Fruit fly (Drosophila melanogaster) whole organism, embryonic: Measurements from ENCODE around the gene RabX5.

ENCODE experiments used
- Antp ChIP-seq: fragments of 200-800 bp; sonication (Bioruptor generic); optimal IDR thresholded peaks from 3 replicates; lab custom pipeline; 2016; ENCODE audit warnings: missing biosample characterization, missing genetic modification characterization
- Asciz ChIP-seq: fragments of 200-800 bp; sonication (Bioruptor generic); optimal IDR thresholded peaks from 2 replicates; lab custom pipeline; 2017; ENCODE audit warnings: missing biosample characterization, mild to moderate bottlenecking, missing genetic modification characterization, missing genetic modification reagents
- Awh ChIP-seq: fragments of 200-800 bp; sonication (Bioruptor generic); IDR thresholded peaks from 2 replicates; pipeline ENCODE4, ENCODE4 v1.3.6; 2022; ENCODE audit warnings: missing biosample characterization, missing genetic modification characterization
- B-H1 ChIP-seq: fragments of 200-800 bp; sonication (Bioruptor generic); IDR thresholded peaks from 3 replicates; pipeline ENCODE4 v1.3.6; 2022; ENCODE audit warnings: missing biosample characterization, missing genetic modification characterization
- BEAF-32 ChIP-seq: fragments of 200-800 bp; sonication (Bioruptor generic); optimal IDR thresholded peaks from 3 replicates; lab custom pipeline; 2017; ENCODE audit warnings: missing biosample characterization, missing genetic modification characterization, mild to moderate bottlenecking, moderate library complexity, missing genetic modification reagents
- Bgb ChIP-seq: fragments of 200-800 bp; sonication (Bioruptor generic); IDR thresholded peaks from 2 replicates; pipeline ENCODE4 v1.3.6; 2022; ENCODE audit warnings: missing biosample characterization, missing genetic modification characterization; ENCODE audit not compliant: partially characterized antibody
- Bteb2 ChIP-seq: fragments of 200-800 bp; sonication (Bioruptor generic); optimal IDR thresholded peaks from 2 replicates; lab custom pipeline; 2016; ENCODE audit warnings: missing biosample characterization, missing genetic modification characterization
- CG10274 ChIP-seq: fragments of 200-800 bp; sonication (Bioruptor generic); optimal IDR thresholded peaks from 3 replicates; lab custom pipeline; 2017; ENCODE audit warnings: missing biosample characterization, mild to moderate bottlenecking, missing genetic modification characterization
- CG10979 ChIP-seq: fragments of 200-800 bp; sonication (Bioruptor generic); optimal IDR thresholded peaks from 2 replicates; lab custom pipeline; 2018; ENCODE audit warnings: missing biosample characterization, mild to moderate bottlenecking, missing genetic modification characterization, moderate library complexity
- CG13287 ChIP-seq: fragments of 200-800 bp; sonication (Bioruptor generic); IDR thresholded peaks from 2 replicates; pipeline ENCODE4 v1.3.6; 2022; ENCODE audit warnings: missing biosample characterization, missing genetic modification characterization; ENCODE audit not compliant: partially characterized antibody
- CG18619 ChIP-seq: fragments of 200-800 bp; sonication (Bioruptor generic); optimal IDR thresholded peaks from 3 replicates; lab custom pipeline; 2017; ENCODE audit warnings: missing biosample characterization, mild to moderate bottlenecking, missing genetic modification characterization
- CG33557 ChIP-seq: fragments of 200-800 bp; sonication (Bioruptor generic); optimal IDR thresholded peaks from 2 replicates; lab custom pipeline; 2019; ENCODE audit warnings: missing biosample characterization, mild to moderate bottlenecking, missing genetic modification characterization, moderate library complexity
- CG34376 ChIP-seq: fragments of 200-800 bp; sonication (Bioruptor generic); optimal IDR thresholded peaks from 2 replicates; lab custom pipeline; 2018; ENCODE audit warnings: missing biosample characterization, mild to moderate bottlenecking, missing genetic modification characterization
- CG5180 ChIP-seq: fragments of 200-800 bp; sonication (Bioruptor generic); optimal IDR thresholded peaks from 3 replicates; lab custom pipeline; 2017; ENCODE audit warnings: missing biosample characterization, missing genetic modification characterization, mild to moderate bottlenecking, moderate library complexity, missing genetic modification reagents
- CG6689 ChIP-seq: fragments of 200-800 bp; sonication (Bioruptor generic); IDR thresholded peaks from 2 replicates; pipeline ENCODE4 v1.3.6; 2022; ENCODE audit warnings: missing biosample characterization, missing genetic modification characterization
- CG7786 ChIP-seq: fragments of 200-800 bp; sonication (Bioruptor generic); optimal IDR thresholded peaks from 2 replicates; lab custom pipeline; 2016; ENCODE audit warnings: missing biosample characterization, missing genetic modification characterization
- CG7963 ChIP-seq: fragments of 200-800 bp; sonication (Bioruptor generic); IDR thresholded peaks from 3 replicates; pipeline ENCODE4 v1.3.6; 2022; ENCODE audit warnings: missing biosample characterization, missing genetic modification characterization; ENCODE audit not compliant: partially characterized antibody
- CG8089 ChIP-seq: fragments of 200-800 bp; sonication (Bioruptor generic); optimal IDR thresholded peaks from 3 replicates; lab custom pipeline; 2016; ENCODE audit warnings: missing biosample characterization, missing genetic modification characterization
- Chrac-16 ChIP-seq: fragments of 200-800 bp; sonication (Bioruptor generic); optimal IDR thresholded peaks from 3 replicates; lab custom pipeline; 2016; ENCODE audit warnings: missing biosample characterization, missing genetic modification characterization
- D ChIP-seq, 2 experiments: fragments of 200-800 bp in 1 of 2; fragments of >200 bp in 1 of 2; sonication (Bioruptor generic) in 1 of 2; optimal IDR thresholded peaks; 2 replicates in 1 of 2; 3 replicates in 1 of 2; lab custom pipeline; 2017; ENCODE audit warnings: mild to moderate bottlenecking in 1 of 2, missing biosample characterization in 1 of 2, missing genetic modification characterization in 1 of 2, missing genetic modification reagents in 1 of 2
- Deaf1 ChIP-seq: fragments of 200-800 bp; optimal IDR thresholded peaks from 3 replicates; lab custom pipeline; 2019; ENCODE audit warnings: missing biosample characterization, mild to moderate bottlenecking, missing genetic modification characterization, moderate library complexity
- Dp ChIP-seq: fragments of 200-800 bp; sonication (Bioruptor generic); optimal IDR thresholded peaks from 2 replicates; lab custom pipeline; 2018; ENCODE audit warnings: missing biosample characterization, mild to moderate bottlenecking, missing genetic modification characterization, moderate library complexity
- Drgx ChIP-seq: fragments of 200-800 bp; sonication (Bioruptor generic); IDR thresholded peaks from 2 replicates; pipeline ENCODE4 v1.3.6; 2022; ENCODE audit warnings: missing biosample characterization, missing genetic modification characterization
- E2f2 ChIP-seq: fragments of 200-800 bp; sonication (Bioruptor generic); IDR thresholded peaks from 2 replicates; pipeline ENCODE4 v1.3.6; 2022; ENCODE audit warnings: missing biosample characterization, missing genetic modification characterization
- Ets65A ChIP-seq: fragments of 200-800 bp; sonication (Bioruptor generic); peaks from one replicate; lab custom pipeline; 2016; ENCODE audit warnings: missing biosample characterization, missing genetic modification characterization
- Hmr ChIP-seq: fragments of 200-800 bp; sonication (Bioruptor generic); optimal IDR thresholded peaks from 3 replicates; lab custom pipeline; 2017; ENCODE audit warnings: mild to moderate bottlenecking, missing biosample characterization, missing genetic modification reagents, missing genetic modification characterization
- MBD-R2 ChIP-seq: fragments of 200-800 bp; sonication (Bioruptor generic); IDR thresholded peaks from 2 replicates; pipeline ENCODE4 v1.3.6; 2022; ENCODE audit warnings: missing biosample characterization, missing genetic modification characterization
- Max ChIP-seq: fragments of 200-800 bp; sonication (Bioruptor generic); optimal IDR thresholded peaks from 2 replicates; lab custom pipeline; 2016; ENCODE audit warnings: missing biosample characterization, mild to moderate bottlenecking, missing genetic modification characterization
- Myb ChIP-seq: fragments of 200-800 bp; sonication (Bioruptor generic); optimal IDR thresholded peaks from 2 replicates; lab custom pipeline; 2016; ENCODE audit warnings: missing biosample characterization, missing genetic modification characterization
- NFAT ChIP-seq: fragments of 200-800 bp; sonication (Bioruptor generic); IDR thresholded peaks from 2 replicates; pipeline ENCODE4 v1.3.6; 2022; ENCODE audit warnings: missing biosample characterization, missing genetic modification characterization
- Opbp ChIP-seq: fragments of 200-800 bp; sonication (Bioruptor generic); IDR thresholded peaks from 3 replicates; pipeline ENCODE4 v1.3.6; 2022; ENCODE audit warnings: missing biosample characterization, missing genetic modification characterization; ENCODE audit not compliant: partially characterized antibody
- Pdp1 ChIP-seq, 2 experiments: fragments of 200-800 bp; sonication (Bioruptor generic); optimal IDR thresholded peaks; 3 replicates each; lab custom pipeline; 2016; ENCODE audit warnings: missing biosample characterization in 2 of 2, missing genetic modification characterization in 2 of 2, mild to moderate bottlenecking in 1 of 2, moderate library complexity in 1 of 2
- Sry-β ChIP-seq: fragments of 200-800 bp; sonication (Bioruptor generic); optimal IDR thresholded peaks from 2 replicates; lab custom pipeline; 2018; ENCODE audit warnings: missing biosample characterization, mild to moderate bottlenecking, missing genetic modification characterization, moderate library complexity
- al ChIP-seq: fragments of 200-800 bp; sonication (Bioruptor generic); IDR thresholded peaks from 2 replicates; pipeline ENCODE4 v1.3.6; 2022; ENCODE audit warnings: missing biosample characterization, missing genetic modification characterization
- bsh ChIP-seq, 2 experiments: fragments of 200-800 bp; sonication (Bioruptor generic); optimal IDR thresholded peaks; 2 replicates each; lab custom pipeline; 2017 to 2018; ENCODE audit warnings: mild to moderate bottlenecking in 2 of 2, missing biosample characterization in 2 of 2, missing genetic modification characterization in 2 of 2, moderate library complexity in 1 of 2
- btn ChIP-seq: fragments of 200-800 bp; sonication (Bioruptor generic); optimal IDR thresholded peaks from 2 replicates; lab custom pipeline; 2016; ENCODE audit warnings: missing biosample characterization, missing genetic modification characterization
- dysf ChIP-seq: fragments of 200-800 bp; sonication (Bioruptor generic); IDR thresholded peaks from 3 replicates; pipeline ENCODE4 v1.3.6; 2022; ENCODE audit warnings: missing biosample characterization, missing genetic modification characterization
- esg ChIP-seq: fragments of 200-800 bp; sonication (Bioruptor generic); conservative IDR thresholded peaks from 2 replicates; pipeline ENCODE4 v1.3.6; 2022; ENCODE audit warnings: missing biosample characterization, missing genetic modification characterization
- gem ChIP-seq: fragments of 200-800 bp; sonication (Bioruptor generic); optimal IDR thresholded peaks from 2 replicates; lab custom pipeline; 2019; ENCODE audit warnings: missing biosample characterization, mild to moderate bottlenecking, missing genetic modification characterization, moderate library complexity
- gfzf ChIP-seq: fragments of 200-800 bp; sonication (Bioruptor generic); optimal IDR thresholded peaks from 2 replicates; lab custom pipeline; 2016; ENCODE audit warnings: missing biosample characterization, mild to moderate bottlenecking, missing genetic modification characterization, moderate library complexity
- gsb-n ChIP-seq: fragments of 200-800 bp; sonication (Bioruptor generic); optimal IDR thresholded peaks from 3 replicates; lab custom pipeline; 2018; ENCODE audit warnings: missing biosample characterization, mild to moderate bottlenecking, missing genetic modification characterization
- gt ChIP-seq: fragments of 200-800 bp; sonication (Bioruptor generic); IDR thresholded peaks from 2 replicates; pipeline ENCODE4 v1.3.6; 2022; ENCODE audit warnings: missing biosample characterization, missing genetic modification characterization
- jigr1 ChIP-seq: fragments of 200-800 bp; sonication (Bioruptor generic); IDR thresholded peaks from 3 replicates; pipeline ENCODE4 v1.3.6; 2022; ENCODE audit warnings: missing biosample characterization, missing genetic modification characterization
- lmd ChIP-seq: fragments of 200-800 bp; sonication (Bioruptor generic); IDR thresholded peaks from 2 replicates; pipeline ENCODE4 v1.3.6; 2022; ENCODE audit warnings: missing biosample characterization, missing genetic modification characterization
- nom ChIP-seq: fragments of 200-800 bp; sonication (Bioruptor generic); optimal IDR thresholded peaks from 2 replicates; lab custom pipeline; 2017; ENCODE audit warnings: missing biosample characterization, missing genetic modification characterization, mild to moderate bottlenecking, moderate library complexity, missing genetic modification reagents
- pzg ChIP-seq: fragments of 200-800 bp; sonication (Bioruptor generic); optimal IDR thresholded peaks from 3 replicates; lab custom pipeline; 2018; ENCODE audit warnings: missing biosample characterization, mild to moderate bottlenecking, missing genetic modification characterization, moderate library complexity
- sna ChIP-seq: fragments of 200-800 bp; sonication (Bioruptor generic); IDR thresholded peaks from 2 replicates; pipeline ENCODE4 v1.3.6; 2022; ENCODE audit warnings: missing biosample characterization, missing genetic modification characterization; ENCODE audit not compliant: partially characterized antibody
- so ChIP-seq: fragments of 200-800 bp; sonication (Bioruptor generic); IDR thresholded peaks from 3 replicates; pipeline ENCODE4 v1.3.6; 2022; ENCODE audit warnings: missing biosample characterization, missing genetic modification characterization
- tx ChIP-seq: fragments of 200-800 bp; sonication (Bioruptor generic); optimal IDR thresholded peaks from 2 replicates; lab custom pipeline; 2016; ENCODE audit warnings: missing biosample characterization, missing genetic modification characterization
- wek ChIP-seq: fragments of 200-800 bp; sonication (Bioruptor generic); optimal IDR thresholded peaks from 3 replicates; lab custom pipeline; 2018; ENCODE audit warnings: missing biosample characterization, mild to moderate bottlenecking, missing genetic modification characterization, moderate library complexity

RabX5 gene

dm6 chr3L:1652700-1653200, 17.2 kb downstream of the RabX5 start, which contains the start of the genes CG7970 and Vta1 (continued):
- no peak for TF ChIP-seq Antp (GFP tag; lab: Kevin White, UChicago)
- TF ChIP-seq dysf (GFP tag; lab: Robert Waterston, UW) = no peak
- TF ChIP-seq Awh (GFP tag; lab: Robert Waterston, UW) = no peak
- no peak for TF ChIP-seq Asciz (GFP tag; lab: Kevin White, UChicago)
- no peak for TF ChIP-seq CG10274 (GFP tag; lab: Kevin White, UChicago)
- TF ChIP-seq D (optimal IDR thresholded peaks at IDR 0.05; lab: Kevin White, UChicago) = peak; percentile 5
- no peak for TF ChIP-seq D (GFP tag; optimal IDR thresholded peaks at IDR 0.05; lab: Kevin White, UChicago)
- no peak for TF ChIP-seq Hmr (GFP tag; lab: Kevin White, UChicago)
- TF ChIP-seq Pdp1 (GFP tag; optimal IDR thresholded peaks at IDR 0.05; lab: Kevin White, UChicago) = peak in 1 of 2 experiments; percentile 24
- peak; percentile 74 for TF ChIP-seq Deaf1
- 0 out of 3 replicates have a peak, but pooled peaks have one; percentile 44 for TF ChIP-seq Opbp (GFP tag; lab: Robert Waterston, UW)
- TF ChIP-seq CG13287 = peak; percentile 43; the same call in 1 of the 2 replicates
- no peak for TF ChIP-seq CG33557 (GFP tag; lab: Kevin White, UChicago)
- TF ChIP-seq E2f2 = peak; percentile 42; the same call in 1 of the 2 replicates
- TF ChIP-seq gem (tag; lab: Kevin White, UChicago) = no peak
- TF ChIP-seq CG18619 (GFP tag; lab: Kevin White, UChicago) = no peak
- TF ChIP-seq tx (GFP tag; lab: Kevin White, UChicago) = no peak
- peak; percentile 42 for TF ChIP-seq Dp (GFP tag; lab: Kevin White, UChicago)
- no peak for TF ChIP-seq gt (GFP tag; lab: Robert Waterston, UW)
- peak; percentile 85 for TF ChIP-seq gfzf (GFP tag; lab: Kevin White, UChicago)
- no peak for TF ChIP-seq wek (GFP tag; lab: Kevin White, UChicago)
- TF ChIP-seq CG7963 (GFP tag; lab: Robert Waterston, UW) = no peak
- no peak for TF ChIP-seq B-H1 (GFP tag; lab: Robert Waterston, UW)
- peak; percentile 63 for TF ChIP-seq Drgx (GFP tag; lab: Robert Waterston, UW)
- TF ChIP-seq CG5180 (GFP tag; lab: Kevin White, UChicago) = no peak
- TF ChIP-seq pzg (GFP tag; lab: Kevin White, UChicago) = peak; percentile 79
- peak; percentile 98 for TF ChIP-seq nom (GFP tag; lab: Kevin White, UChicago)
- peak; percentile 8 for TF ChIP-seq BEAF-32 (GFP tag; lab: Kevin White, UChicago)
- peak in 1 of 2 experiments; percentile 74 for TF ChIP-seq bsh (GFP tag; optimal IDR thresholded peaks at IDR 0.05; lab: Kevin White, UChicago)
- no peak for TF ChIP-seq gsb-n (tag; lab: Kevin White, UChicago)
- TF ChIP-seq Chrac-16 = no peak
- 0 out of 2 replicates have a peak, but pooled peaks have one; percentile 23 for TF ChIP-seq sna (GFP tag; lab: Robert Waterston, UW)
- TF ChIP-seq Myb (GFP tag; lab: Kevin White, UChicago) = peak; percentile 13
- no peak for TF ChIP-seq CG8089
- TF ChIP-seq jigr1 (GFP tag; lab: Robert Waterston, UW) = no peak
- no peak for TF ChIP-seq lmd
- TF ChIP-seq CG7786 = no peak

- TF ChIP-seq Ets65A (GFP tag; lab: Kevin White, UChicago) (no peak), so (GFP tag; lab: Robert Waterston, UW) (0 out of 3 replicates have a peak, but pooled peaks have one; percentile 30), btn (GFP tag; lab: Kevin White, UChicago) (no peak), CG10979 (no peak), CG34376 (no peak), esg (no peak), Bteb2 (GFP tag; lab: Kevin White, UChicago) (no peak), Bgb (GFP tag; lab: Robert Waterston, UW) (0 out of 2 replicates have a peak, but pooled peaks have one; percentile 27), Sry-β (no peak), MBD-R2 (GFP tag; lab: Robert Waterston, UW) (peak; percentile 10; the same call in 1 of the 2 replicates), al (GFP tag; lab: Robert Waterston, UW) (no peak), NFAT (GFP tag; lab: Robert Waterston, UW) (no peak), lmd (no peak), CG6689 (GFP tag; lab: Robert Waterston, UW) (no peak), Max (GFP tag; lab: Kevin White, UChicago) (no peak)
Measured at dm6 chr3L:1649363-1649762, 20.5 kb downstream of the RabX5 start.
